Worm (Caenorhabditis elegans): ENCODE results near the gene mogs-1.

mogs-1 gene

DNA sequence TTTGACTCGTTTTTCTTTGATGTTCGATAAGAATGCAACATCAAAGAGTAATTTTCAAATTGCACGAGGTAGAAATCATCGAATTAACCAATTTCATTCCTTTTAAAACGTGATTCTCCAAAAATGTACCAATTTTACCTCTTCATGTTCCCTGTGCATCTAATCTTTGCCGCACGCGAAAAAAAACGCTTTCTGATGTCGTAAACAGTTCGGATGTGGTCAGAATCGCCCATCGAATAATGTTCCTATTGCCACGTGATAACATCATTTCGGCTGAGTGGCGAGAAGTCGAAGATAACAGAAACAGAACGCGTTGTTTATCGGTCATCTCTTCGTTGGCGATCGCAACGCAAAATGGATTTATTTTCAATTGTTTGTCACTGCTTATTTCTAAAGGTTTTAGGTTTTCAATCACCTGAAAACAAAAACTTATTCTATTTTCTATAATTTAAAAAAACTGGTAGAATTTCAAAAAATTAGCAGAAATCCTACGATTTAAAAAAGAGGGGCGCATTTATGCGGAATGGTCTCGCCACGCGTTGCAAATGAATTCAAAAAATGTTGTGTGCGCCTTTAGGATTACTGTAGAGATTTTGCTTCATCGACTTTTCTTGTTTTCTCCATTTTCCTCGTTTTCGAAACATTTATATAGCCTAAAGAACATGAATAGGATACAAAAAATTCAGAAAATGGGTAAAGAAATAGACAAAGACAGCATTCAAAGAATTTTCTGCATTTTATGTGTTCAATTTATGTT lies at the start of gene mogs-1:
mogs-1 (minus strand) TSS at position 417 of the 757 bp plus-strand sequence.
- no peak for TF ChIP-seq unc-62 (GFP tag; optimal IDR thresholded peaks at IDR 0.05)

DNA sequence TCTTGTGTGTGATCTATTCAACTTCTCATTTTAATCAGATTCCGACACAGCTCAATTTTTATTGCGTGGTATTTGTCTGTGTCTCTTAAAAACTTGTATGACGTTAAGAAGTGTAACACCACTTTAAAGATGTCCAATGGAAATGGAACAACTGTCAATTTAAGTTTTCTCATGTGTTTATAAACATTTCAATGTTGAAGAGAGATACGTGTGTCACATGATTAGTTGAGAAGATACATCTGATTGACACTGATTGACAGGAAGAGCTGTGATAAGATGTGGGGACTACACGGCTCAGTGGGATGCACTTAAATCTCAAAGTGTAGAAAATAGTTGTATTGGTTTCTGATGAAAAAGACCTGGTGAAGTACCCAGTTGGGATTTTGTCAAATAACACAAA lies 46.6 kb upstream of the mogs-1 start:
- no peak for TF ChIP-seq unc-62 (GFP tag; optimal IDR thresholded peaks at IDR 0.05)

DNA sequence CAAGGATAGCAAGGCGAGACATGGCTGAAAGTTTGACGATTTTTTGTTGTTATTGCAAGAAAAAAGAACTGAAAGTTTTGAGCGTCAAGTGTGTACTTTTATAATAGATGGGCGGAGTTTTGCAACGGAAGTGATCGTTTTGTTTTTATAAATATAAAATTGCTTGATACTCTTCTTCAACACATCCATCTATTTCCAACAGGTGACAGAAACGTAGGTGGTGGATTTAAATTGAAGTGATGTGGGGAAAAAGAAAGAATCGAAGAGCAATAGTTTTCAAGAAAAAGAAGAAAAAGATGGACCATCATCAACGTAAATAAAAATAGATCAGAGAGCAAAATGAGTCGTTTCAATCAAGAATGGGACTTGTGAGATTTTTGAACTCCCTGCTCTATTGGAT lies 45.3 kb upstream of the mogs-1 start, which contains the start of gene ttr-17:
ttr-17 (minus strand) TSS at position 24 of the 400 bp plus-strand sequence.
- TF ChIP-seq unc-62 (GFP tag; optimal IDR thresholded peaks at IDR 0.05) = no peak

DNA sequence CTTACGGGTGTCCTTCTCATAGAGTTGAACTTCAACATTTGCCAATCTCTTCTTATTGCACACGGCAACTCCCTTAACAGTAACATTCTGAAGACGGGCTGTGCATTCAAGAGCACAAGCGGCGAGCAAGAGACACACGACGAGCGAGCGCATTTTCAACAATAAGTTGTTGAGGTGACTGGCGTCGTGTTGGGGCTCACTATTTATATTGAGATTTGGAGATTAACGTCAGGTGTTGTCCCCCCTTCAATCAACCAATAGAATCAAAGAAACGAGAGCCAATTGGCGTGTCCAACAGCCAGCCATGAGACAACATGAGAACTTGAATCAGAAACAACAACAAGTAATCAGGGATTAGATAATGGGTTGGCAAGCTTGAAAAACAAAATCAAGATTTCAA lies 42.2 kb upstream of the mogs-1 start, which contains the start of gene ttr-16:
ttr-16 (minus strand) TSS at position 176 of the 400 bp plus-strand sequence.
- TF ChIP-seq unc-62 (GFP tag; optimal IDR thresholded peaks at IDR 0.05) = no peak

DNA sequence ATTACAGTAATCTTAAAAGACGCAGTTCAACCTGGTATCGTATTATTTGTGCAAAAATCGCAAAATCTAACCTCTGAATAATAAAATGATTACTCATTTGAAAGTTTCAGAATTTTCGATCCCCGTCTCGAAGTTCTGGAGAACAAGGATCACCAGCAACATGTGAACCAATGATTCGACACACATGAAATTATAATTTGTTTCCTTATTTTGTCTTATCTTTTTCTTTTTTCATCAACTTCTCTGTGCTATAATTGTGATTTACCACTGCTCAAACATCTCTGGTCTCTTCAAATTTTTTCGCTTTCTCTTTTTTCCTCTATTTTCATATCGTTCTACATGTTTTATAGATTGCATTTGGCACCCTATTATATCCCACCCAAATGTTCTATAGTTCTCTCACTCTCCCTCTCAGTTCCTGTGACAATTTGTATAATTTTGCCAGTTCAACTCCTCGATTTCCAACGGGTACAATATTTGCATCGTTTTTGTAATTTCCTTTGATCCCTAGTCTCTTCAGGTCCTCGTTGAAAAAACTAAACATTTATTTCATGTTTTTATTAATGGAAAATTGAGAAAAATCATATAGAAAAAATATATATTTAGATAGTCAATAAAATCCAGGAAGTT lies 41.4 kb upstream of the mogs-1 start:
- TF ChIP-seq unc-62 (GFP tag; optimal IDR thresholded peaks at IDR 0.05) = no peak

DNA sequence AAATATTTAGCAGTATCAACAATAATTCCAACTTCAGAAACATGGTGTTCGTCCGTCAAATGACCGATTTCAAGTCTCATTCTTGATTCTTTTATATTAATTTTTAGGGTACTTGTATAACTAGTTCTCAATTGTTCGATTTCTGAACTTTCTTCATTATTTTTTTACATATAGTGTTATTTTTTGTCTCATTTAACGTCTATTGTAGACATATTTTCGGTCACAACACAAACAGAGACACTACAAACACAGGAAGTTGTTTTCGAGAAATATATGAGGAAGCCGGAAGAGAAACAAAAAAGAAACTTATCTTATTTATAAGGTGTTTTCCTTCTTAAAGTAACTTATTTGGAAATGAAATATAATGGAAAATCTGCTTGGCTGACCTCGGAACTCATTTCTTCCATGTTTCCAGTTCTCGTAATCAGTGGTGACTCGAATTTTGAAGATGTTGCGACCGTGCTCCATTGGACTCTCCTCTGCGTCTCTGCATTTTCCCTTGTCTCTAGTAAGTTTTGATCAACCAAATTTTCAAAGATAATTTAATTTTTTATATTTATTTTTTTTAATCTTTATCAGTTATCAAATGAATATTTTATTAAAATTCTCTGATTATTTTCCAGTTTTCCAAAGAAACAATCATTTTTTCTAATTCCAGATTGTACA lies 32.1 kb upstream of the mogs-1 start, which contains the start of the genes F36H1.12 and lin-3:
F36H1.12 (minus strand) TSS at position 51 of the 666 bp plus-strand sequence.
lin-3 (plus strand) TSS at position 657 of the 666 bp plus-strand sequence.
- TF ChIP-seq unc-62 (GFP tag; optimal IDR thresholded peaks at IDR 0.05) = no peak

DNA sequence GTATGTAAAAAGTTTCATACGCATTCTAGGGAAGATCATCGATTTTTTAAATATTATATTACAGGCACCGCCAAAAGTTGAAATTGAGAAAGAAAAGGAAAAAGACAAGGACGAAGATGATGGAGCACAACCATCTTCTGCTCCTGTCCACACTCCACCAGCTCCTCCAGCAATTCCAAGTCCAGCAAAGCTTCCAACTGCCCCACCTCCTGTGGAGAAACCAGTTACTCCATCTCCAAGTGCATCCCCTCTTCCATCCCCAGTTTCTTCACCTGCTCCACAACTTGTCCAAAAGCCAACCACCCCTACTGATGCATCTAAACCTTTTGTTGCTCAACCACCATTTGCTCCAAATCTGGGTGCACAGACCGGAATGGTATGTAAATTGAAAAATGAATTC lies 30.2 kb upstream of the mogs-1 start:
- TF ChIP-seq unc-62 (GFP tag; optimal IDR thresholded peaks at IDR 0.05) = no peak

DNA sequence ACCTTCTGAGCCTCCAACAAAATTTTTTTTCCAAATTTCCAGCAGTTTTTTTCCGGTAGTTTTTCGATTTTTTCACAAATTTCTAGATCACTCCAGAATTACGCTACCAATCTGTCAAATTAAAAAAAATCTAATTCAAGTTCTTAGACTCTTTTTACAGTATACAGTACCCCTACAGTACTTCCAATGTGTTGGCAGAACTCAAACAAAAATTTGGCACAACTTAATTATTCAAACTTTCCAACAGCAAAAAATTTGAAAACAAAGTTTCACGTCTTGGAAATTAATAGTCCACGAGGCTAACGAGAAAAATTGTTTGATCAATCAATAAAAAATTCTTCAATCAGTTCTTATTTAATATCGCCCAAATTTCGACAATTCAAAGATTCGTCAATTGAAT lies 28.1 kb upstream of the mogs-1 start, which contains the start of gene F36H1.3:
F36H1.3 (plus strand) TSS at position 323 of the 400 bp plus-strand sequence.
- no peak for TF ChIP-seq unc-62 (GFP tag; optimal IDR thresholded peaks at IDR 0.05)

DNA sequence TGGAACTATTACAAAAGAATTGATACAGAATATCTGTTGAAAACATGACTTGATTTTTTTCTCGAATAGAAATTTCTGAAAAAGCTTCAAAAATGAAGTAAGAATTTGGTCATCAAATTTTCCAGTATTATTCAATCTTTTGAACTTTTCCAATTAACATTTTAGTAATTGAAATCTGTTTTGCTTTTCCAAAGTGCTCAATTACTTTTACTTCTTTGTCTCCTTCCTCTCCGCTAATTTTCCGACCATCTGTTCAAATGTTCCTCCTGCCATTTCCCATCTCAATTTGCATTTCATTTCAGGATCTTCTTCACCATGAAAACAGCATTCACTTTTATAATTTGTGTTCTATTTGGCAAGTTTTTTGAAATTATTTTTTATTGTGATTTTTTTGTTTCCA lies 27.1 kb upstream of the mogs-1 start, which contains the start of gene F36H1.11:
F36H1.11 (plus strand) TSS at position 301 of the 400 bp plus-strand sequence.
- TF ChIP-seq unc-62 (GFP tag; optimal IDR thresholded peaks at IDR 0.05) = no peak

DNA sequence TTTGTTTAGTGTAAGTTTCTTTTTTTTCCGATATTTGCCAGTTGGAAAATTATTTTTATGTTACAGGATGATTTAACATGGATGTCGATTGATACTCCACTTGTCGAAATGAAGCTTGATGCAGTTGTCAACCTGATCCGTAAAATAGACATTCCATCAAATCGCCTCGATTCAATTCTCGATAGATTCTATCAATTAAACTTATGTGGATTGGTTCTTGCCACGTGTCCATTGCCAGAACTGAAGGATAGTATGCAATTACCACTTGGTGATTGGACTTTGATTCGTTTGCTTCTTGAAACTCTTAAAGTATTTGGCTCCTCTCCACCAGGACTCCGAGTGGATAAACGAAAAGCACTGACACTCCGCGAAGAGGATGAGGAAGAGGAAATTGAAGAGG lies 22.6 kb upstream of the mogs-1 start:
- TF ChIP-seq unc-62 (GFP tag; optimal IDR thresholded peaks at IDR 0.05) = no peak

DNA sequence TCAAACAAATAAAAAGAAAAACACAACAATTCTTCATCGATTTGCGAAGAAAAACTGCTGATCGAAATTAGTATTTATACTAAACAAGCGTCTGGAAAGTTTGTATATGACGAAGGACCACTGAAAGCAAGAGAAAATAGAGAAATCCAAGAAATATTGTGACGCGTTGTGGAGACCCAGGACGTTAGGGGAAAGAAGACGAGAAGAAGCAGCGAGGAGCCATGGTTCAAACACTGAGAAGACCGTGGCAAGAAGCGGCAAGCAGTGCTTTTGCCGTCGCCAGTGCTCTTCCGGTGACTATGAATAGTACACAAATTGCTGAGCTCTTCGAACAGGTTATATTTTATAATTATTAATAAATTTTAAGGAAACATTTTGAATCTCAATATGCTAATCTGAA lies 16.9 kb upstream of the mogs-1 start:
- TF ChIP-seq unc-62 (GFP tag; optimal IDR thresholded peaks at IDR 0.05) = no peak

DNA sequence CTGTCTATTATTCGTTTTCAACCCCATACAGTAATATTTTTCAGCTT lies 16.7 kb upstream of the mogs-1 start, which contains the start of gene kdin-1:
kdin-1 (plus strand) TSS at position 38 of the 47 bp plus-strand sequence.
- TF ChIP-seq unc-62 (GFP tag; optimal IDR thresholded peaks at IDR 0.05) = no peak

DNA sequence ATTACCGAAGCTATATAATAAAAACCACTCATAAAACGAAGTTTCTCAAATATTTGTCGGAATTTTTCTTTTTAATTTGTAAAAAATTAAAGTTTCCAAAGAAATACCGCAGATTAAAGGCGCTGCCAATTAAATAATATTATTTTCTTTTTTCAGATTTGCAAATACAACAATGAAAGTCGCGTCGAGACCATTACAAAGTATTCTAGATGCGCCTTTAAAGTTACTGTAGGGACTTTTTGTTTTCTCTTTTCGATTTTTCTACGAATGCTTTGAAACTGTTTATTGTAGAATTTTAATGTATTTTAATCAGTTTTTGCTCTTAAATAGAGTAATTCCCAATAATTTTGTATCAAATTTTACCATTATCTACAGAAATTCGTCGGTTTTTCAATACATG lies 16.5 kb upstream of the mogs-1 start:
- TF ChIP-seq unc-62 (GFP tag; optimal IDR thresholded peaks at IDR 0.05) = no peak

DNA sequence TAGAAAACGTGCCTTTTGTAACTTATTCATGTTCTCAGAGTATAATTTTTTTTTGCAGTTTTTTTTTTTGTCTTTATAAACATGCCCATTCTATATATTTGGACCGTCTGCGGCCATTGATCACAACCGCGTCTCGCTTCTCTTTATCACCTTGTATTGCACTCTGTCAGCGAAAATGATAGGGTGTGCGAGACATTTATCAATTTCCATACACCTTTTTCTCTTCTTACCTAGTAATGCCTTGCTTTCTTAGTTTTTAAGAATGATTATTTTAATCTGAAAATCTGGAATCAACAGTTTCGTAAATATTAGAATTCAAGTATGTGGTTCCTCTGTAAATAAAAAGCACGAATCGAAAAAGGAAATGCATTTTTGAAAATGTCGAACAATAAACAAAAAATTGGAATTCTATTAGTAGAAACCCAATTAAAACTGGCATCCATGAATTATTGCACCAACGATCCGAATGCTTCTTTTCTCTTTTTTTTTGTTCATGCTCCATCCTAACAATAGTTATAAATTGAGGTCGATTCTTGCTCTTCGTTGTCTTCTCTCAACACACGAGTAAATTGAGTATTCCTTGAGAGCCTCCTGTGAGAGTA lies 15.5 kb upstream of the mogs-1 start:
- TF ChIP-seq unc-62 (GFP tag; optimal IDR thresholded peaks at IDR 0.05) = no peak

DNA sequence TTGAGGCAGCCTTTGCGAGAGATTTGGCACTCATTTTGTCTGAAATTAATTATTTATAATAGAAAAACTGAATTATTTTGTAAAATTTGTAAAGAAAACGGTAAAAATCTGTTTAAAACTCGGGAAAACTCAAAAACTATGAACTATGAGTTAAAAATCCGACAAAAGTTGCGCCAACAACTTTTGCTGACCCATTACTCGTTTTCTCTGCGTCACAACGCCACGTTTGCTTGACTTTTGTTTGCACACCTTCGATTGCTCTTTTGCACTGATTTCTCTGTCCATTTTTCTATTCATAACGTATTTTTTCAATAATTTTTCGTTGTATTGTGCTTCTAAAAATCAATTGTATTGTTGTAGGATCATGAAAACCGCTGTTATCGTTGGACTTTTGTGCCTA lies 14.5 kb upstream of the mogs-1 start, which contains the start of gene fkb-1:
fkb-1 (plus strand) TSS at position 361 of the 400 bp plus-strand sequence.
- no peak for TF ChIP-seq unc-62 (GFP tag; optimal IDR thresholded peaks at IDR 0.05)

DNA sequence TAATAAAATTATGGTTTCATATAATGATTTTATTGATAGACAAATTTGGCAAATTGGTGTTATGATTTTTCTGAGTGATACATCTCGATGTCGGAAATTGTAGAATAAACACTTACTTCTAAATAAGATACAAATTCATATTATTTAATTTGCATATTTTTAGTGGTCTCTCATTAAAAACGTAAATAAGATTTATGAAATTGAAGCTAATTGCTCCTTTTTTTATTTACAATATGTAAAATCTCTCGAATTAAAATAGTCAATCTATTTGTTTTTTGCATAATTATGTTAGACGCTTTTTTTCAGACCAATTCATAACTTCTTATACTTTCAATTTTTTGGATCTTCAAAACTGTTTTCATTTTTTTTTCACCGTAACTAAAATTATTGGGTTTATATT lies 10.6 kb upstream of the mogs-1 start, which contains the start of gene hrg-6:
hrg-6 (plus strand) TSS at position 301 of the 400 bp plus-strand sequence.
- TF ChIP-seq unc-62 (GFP tag; optimal IDR thresholded peaks at IDR 0.05) = no peak
